Worm (Caenorhabditis elegans): ENCODE results near the gene pdl-1.
A peak's percentile ranks its signal among the peaks of the same experiment; 100 is the strongest.

pdl-1 gene

DNA sequence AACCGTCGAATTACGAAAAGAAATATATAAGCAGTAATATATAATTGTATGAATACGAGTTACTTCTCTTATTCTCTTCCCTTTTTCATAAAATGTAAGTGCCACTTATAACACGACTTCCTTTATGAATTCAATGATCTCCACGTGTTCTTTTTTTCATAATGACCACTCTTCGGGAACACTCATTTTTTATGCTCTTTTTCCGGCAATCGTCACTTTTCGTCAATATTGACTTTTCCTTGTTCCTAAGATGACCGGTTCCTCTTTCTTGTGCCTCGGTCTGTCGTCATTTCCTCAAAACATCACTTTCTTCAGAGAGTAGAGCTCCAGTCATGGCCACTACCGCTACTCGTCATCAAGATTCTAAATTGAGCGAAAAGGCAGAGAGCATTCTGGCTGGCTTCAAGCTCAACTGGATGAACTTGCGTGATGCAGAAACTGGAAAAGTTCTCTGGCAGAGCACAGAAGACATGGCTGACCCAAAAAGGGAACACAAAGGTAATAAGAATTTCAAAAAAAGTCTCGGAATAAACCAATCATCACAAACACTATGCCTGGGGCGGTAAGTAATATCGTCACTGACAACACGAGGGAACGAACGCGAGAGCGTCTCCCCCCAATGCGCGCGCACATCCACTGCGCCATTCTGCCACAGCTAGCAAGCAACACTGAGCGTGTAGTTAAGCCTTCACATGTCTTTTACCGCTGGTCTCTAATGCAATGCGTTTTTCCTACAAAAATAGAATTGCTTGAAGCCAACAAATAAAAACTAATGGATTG lies at the start of gene pdl-1 (continued):
- TF ChIP-seq T20F7.1 (GFP tag; optimal IDR thresholded peaks at IDR 0.05) (peak; percentile 67), snpc-4 (tag; optimal IDR thresholded peaks at IDR 0.05) (no peak), ztf-11 (tag; optimal IDR thresholded peaks at IDR 0.05) (no peak), lin-39 (tag; optimal IDR thresholded peaks at IDR 0.05) (no peak), Y105C5A.15 (GFP tag; IDR thresholded peaks at IDR 0.05) (0 out of 2 replicates have a peak, but pooled peaks have one; percentile 68), lin-29 (GFP tag; IDR thresholded peaks at IDR 0.05) (peak; percentile 70), mes-2 (tag; optimal IDR thresholded peaks at IDR 0.05; ENCODE audit: poor library complexity, severe bottlenecking) (peak; percentile 86), nhr-102 (tag; optimal IDR thresholded peaks at IDR 0.05) (peak; percentile 76)

ce11 chrII:7139064-7139463 lies 44.5 kb upstream of the pdl-1 start:
- TF ChIP-seq lin-29 (GFP tag; IDR thresholded peaks at IDR 0.05), result no peak
- no peak for TF ChIP-seq T26A8.4 (GFP tag; IDR thresholded peaks at IDR 0.05)
- TF ChIP-seq unc-62 (GFP tag; optimal IDR thresholded peaks at IDR 0.05 in 1 of 2), result peak in 1 of 2 experiments; percentile 53
- TF ChIP-seq unc-62 (tag; optimal IDR thresholded peaks at IDR 0.05), result no peak
- TF ChIP-seq pqm-1 (tag; optimal IDR thresholded peaks at IDR 0.05), result peak; percentile 86
- peak; percentile 65 for TF ChIP-seq php-3 (GFP tag; IDR thresholded peaks at IDR 0.05)
- TF ChIP-seq nhr-28 (tag; optimal IDR thresholded peaks at IDR 0.05), result peak; percentile 60
- no peak for TF ChIP-seq gei-8 (GFP tag; optimal IDR thresholded peaks at IDR 0.05)
- TF ChIP-seq ceh-82 (tag; optimal IDR thresholded peaks at IDR 0.05), result no peak
- no peak for TF ChIP-seq spr-1 (tag; optimal IDR thresholded peaks at IDR 0.05)
- no peak for TF ChIP-seq dve-1 (tag; optimal IDR thresholded peaks at IDR 0.05; ENCODE audit: insufficient read depth)
- TF ChIP-seq pha-4 (GFP tag; IDR thresholded peaks at IDR 0.05), result no peak
- TF ChIP-seq pha-4 (tag; optimal IDR thresholded peaks at IDR 0.05), result no peak
- no peak for TF ChIP-seq Y105C5A.15 (GFP tag; IDR thresholded peaks at IDR 0.05)
- TF ChIP-seq lin-39 (tag; optimal IDR thresholded peaks at IDR 0.05), result no peak
- no peak for TF ChIP-seq attf-4 (tag; optimal IDR thresholded peaks at IDR 0.05)
- no peak for TF ChIP-seq daf-16 (GFP tag; optimal IDR thresholded peaks at IDR 0.05)
- TF ChIP-seq daf-16 (tag; optimal IDR thresholded peaks at IDR 0.05), result peak; percentile 92
- TF ChIP-seq nhr-111 (GFP tag; optimal IDR thresholded peaks at IDR 0.05), result no peak

- TF ChIP-seq egl-43 (GFP tag; IDR thresholded peaks at IDR 0.05) (no peak), ceh-20 (GFP tag; IDR thresholded peaks at IDR 0.05) (no peak), zfp-3 (GFP tag; conservative IDR thresholded peaks at IDR 0.05) (no peak)
Measured at ce11 chrII:7144307-7144706, 39.3 kb upstream of the pdl-1 start, which contains the start of gene npr-31. Gene npr-31, plus strand, starts transcription at chrII:7144607.

- TF ChIP-seq madf-5 (GFP tag; IDR thresholded peaks at IDR 0.05) (no peak), T20F7.1 (GFP tag; optimal IDR thresholded peaks at IDR 0.05) (no peak), mxl-2 (GFP tag; conservative IDR thresholded peaks at IDR 0.05) (no peak), F44E2.7 (GFP tag; IDR thresholded peaks at IDR 0.05) (no peak), unc-130 (GFP tag; optimal IDR thresholded peaks at IDR 0.05) (no peak), zip-2 (tag; optimal IDR thresholded peaks at IDR 0.05) (no peak), lin-15B (tag; optimal IDR thresholded peaks at IDR 0.05) (no peak), spr-3 (GFP tag; optimal IDR thresholded peaks at IDR 0.05) (no peak), lin-13 (GFP tag; optimal IDR thresholded peaks at IDR 0.05) (no peak), ztf-7 (tag; optimal IDR thresholded peaks at IDR 0.05) (no peak), mdl-1 (tag; optimal IDR thresholded peaks at IDR 0.05) (no peak), Y75B8A.6 (GFP tag; IDR thresholded peaks at IDR 0.05) (no peak), snpc-1.2 (GFP tag; IDR thresholded peaks at IDR 0.05) (no peak), nhr-102 (tag; optimal IDR thresholded peaks at IDR 0.05) (no peak), daf-16 (GFP tag; optimal IDR thresholded peaks at IDR 0.05) (no peak), daf-16 (tag; optimal IDR thresholded peaks at IDR 0.05) (no peak), fos-1 (tag; optimal IDR thresholded peaks at IDR 0.05) (no peak), fkh-10 (GFP tag; optimal IDR thresholded peaks at IDR 0.05) (no peak), nhr-111 (GFP tag; optimal IDR thresholded peaks at IDR 0.05) (no peak)
Measured at ce11 chrII:7146240-7146639, 37.4 kb upstream of the pdl-1 start.
